Worm (Caenorhabditis elegans) whole organism, midembryonic: ENCODE measurements around the gene pqn-71.

ENCODE experiments used
- cog-1 ChIP-seq: sonication (generic microtip); optimal IDR thresholded peaks from 2 replicates; lab custom pipeline; 2016; ENCODE audit warnings: missing genetic modification characterization, missing compliant biosample characterization
- flt-1 ChIP-seq: fragments of 200-800 bp; sonication (Bioruptor generic); IDR thresholded peaks from 2 replicates; pipeline ENCODE4 v1.3.6; 2022; ENCODE audit warnings: missing genetic modification characterization, missing compliant biosample characterization
- klf-2 ChIP-seq: fragments of 200-800 bp; sonication (Bioruptor generic); conservative IDR thresholded peaks from 2 replicates; pipeline ENCODE4 v1.3.6; 2022; ENCODE audit warnings: missing genetic modification reagents, missing genetic modification characterization, missing compliant biosample characterization
- med-1 ChIP-seq: sonication (generic microtip); optimal IDR thresholded peaks from 2 replicates; lab custom pipeline; 2017; ENCODE audit warnings: missing genetic modification characterization, mild to moderate bottlenecking, missing compliant biosample characterization, antibody characterized with exemption, missing genetic modification reagents; ENCODE audit not compliant: insufficient read depth
- ref-1 ChIP-seq: fragments of 200-800 bp; sonication (Bioruptor generic); conservative IDR thresholded peaks from 2 replicates; pipeline ENCODE4 v1.3.6; 2022; ENCODE audit warnings: missing genetic modification reagents, missing genetic modification characterization, missing compliant biosample characterization
- tab-1 ChIP-seq: fragments of 200-800 bp; sonication (Bioruptor generic); IDR thresholded peaks from 2 replicates; pipeline ENCODE4 v1.3.6; 2022; ENCODE audit warnings: missing genetic modification characterization, missing compliant biosample characterization
- ztf-23 ChIP-seq: fragments of 200-800 bp; sonication (Bioruptor generic); IDR thresholded peaks from 2 replicates; pipeline ENCODE4 v1.3.6; 2022; ENCODE audit warnings: missing genetic modification reagents, missing genetic modification characterization, missing compliant biosample characterization
- ztf-29 ChIP-seq: fragments of 200-800 bp; sonication (Bioruptor generic); IDR thresholded peaks from 2 replicates; pipeline ENCODE4 v1.3.6; 2022; ENCODE audit warnings: missing genetic modification reagents, missing genetic modification characterization, missing compliant biosample characterization

ce11 chrV:15471029-15471428 is 5.6 kb downstream of the pqn-71 start, which contains the start of gene dpf-1:
- TF ChIP-seq cog-1 (tag; lab: Kevin White, UChicago) (no peak), ztf-29 (GFP tag; lab: Robert Waterston, UW) (no peak), ref-1 (no peak), flt-1 (GFP tag; lab: Robert Waterston, UW) (no peak), klf-2 (GFP tag; lab: Robert Waterston, UW) (no peak), med-1 (GFP tag; lab: Kevin White, UChicago) (no peak), tab-1 (GFP tag; lab: Robert Waterston, UW) (no peak), ztf-23 (GFP tag; lab: Robert Waterston, UW) (no peak)
